Fruit fly (Drosophila melanogaster): ENCODE data around the gene mRpL2.
A peak's percentile ranks its signal among the peaks of the same experiment; 100 is the strongest.

mRpL2 gene

dm6 chr3L:11103773-11104172 is 16.9 kb upstream of the mRpL2 start, which contains the start of gene CG32071:
Gene CG32071, minus strand, starts transcription at chr3L:11103873.
- no peak for TF ChIP-seq CG3919 (GFP tag; optimal IDR thresholded peaks at IDR 0.05)
- TF ChIP-seq Hr39 (GFP tag; optimal IDR thresholded peaks at IDR 0.05): no peak
- no peak for TF ChIP-seq Eip75B (GFP tag; optimal IDR thresholded peaks at IDR 0.05)
- no peak for TF ChIP-seq CG11294 (GFP tag; IDR thresholded peaks at IDR 0.05)
- no peak for TF ChIP-seq CG32006 (GFP tag; optimal IDR thresholded peaks at IDR 0.05)

- TF ChIP-seq dac (GFP tag; optimal IDR thresholded peaks at IDR 0.05): no peak
- TF ChIP-seq CG31627 (GFP tag; optimal IDR thresholded peaks at IDR 0.05): no peak
- TF ChIP-seq CG10631 (GFP tag; optimal IDR thresholded peaks at IDR 0.05): no peak
- no peak for TF ChIP-seq cyc (GFP tag; optimal IDR thresholded peaks at IDR 0.05)
- TF ChIP-seq Hr39 (GFP tag; optimal IDR thresholded peaks at IDR 0.05): no peak
Observed at dm6 chr3L:11107432-11107831, 13.2 kb upstream of the mRpL2 start, which contains the start of gene CG32073. Gene CG32073, minus strand, starts transcription at chr3L:11107582.

dm6 chr3L:11107935-11108334 is 12.7 kb upstream of the mRpL2 start, which contains the start of gene CG12522:
Gene CG12522, plus strand, starts transcription at chr3L:11108235.
- TF ChIP-seq lz (GFP tag; optimal IDR thresholded peaks at IDR 0.05) (no peak), CG3919 (GFP tag; optimal IDR thresholded peaks at IDR 0.05) (no peak), achi (GFP tag; optimal IDR thresholded peaks at IDR 0.05) (no peak), topi (GFP tag; optimal IDR thresholded peaks at IDR 0.05) (no peak), CG4318 (GFP tag; optimal IDR thresholded peaks at IDR 0.05) (no peak), CG8632 (GFP tag; optimal IDR thresholded peaks at IDR 0.05) (no peak), CG6808 (GFP tag; optimal IDR thresholded peaks at IDR 0.05) (no peak), CG11762 (GFP tag; optimal IDR thresholded peaks at IDR 0.05; ENCODE audit: insufficient read depth) (no peak), Sox102F (GFP tag; optimal IDR thresholded peaks at IDR 0.05) (no peak), salr (GFP tag; optimal IDR thresholded peaks at IDR 0.05) (no peak), Blimp-1 (GFP tag; optimal IDR thresholded peaks at IDR 0.05) (no peak), Sox15 (GFP tag; optimal IDR thresholded peaks at IDR 0.05) (no peak), ss (GFP tag; optimal IDR thresholded peaks at IDR 0.05) (no peak), Ets96B (tag; optimal IDR thresholded peaks at IDR 0.05) (no peak), fd85E (GFP tag; optimal IDR thresholded peaks at IDR 0.05) (no peak), vri (GFP tag; optimal IDR thresholded peaks at IDR 0.05) (no peak), CG31627 (GFP tag; optimal IDR thresholded peaks at IDR 0.05) (no peak)

- no peak for TF ChIP-seq dac (GFP tag; optimal IDR thresholded peaks at IDR 0.05)
- TF ChIP-seq Ets96B (tag; optimal IDR thresholded peaks at IDR 0.05): no peak
- no peak for TF ChIP-seq acj6 (GFP tag; optimal IDR thresholded peaks at IDR 0.05)
- TF ChIP-seq Hr38 (GFP tag; optimal IDR thresholded peaks at IDR 0.05): no peak
- TF ChIP-seq esn (GFP tag; optimal IDR thresholded peaks at IDR 0.05): no peak
- no peak for TF ChIP-seq CG10631 (GFP tag; optimal IDR thresholded peaks at IDR 0.05)
- TF ChIP-seq OdsH (GFP tag; optimal IDR thresholded peaks at IDR 0.05): no peak
- TF ChIP-seq pdm3 (GFP tag; optimal IDR thresholded peaks at IDR 0.05): no peak
- TF ChIP-seq Sox14 (GFP tag; optimal IDR thresholded peaks at IDR 0.05): peak; percentile 6
Observed at dm6 chr3L:11109454-11109853, 11.2 kb upstream of the mRpL2 start, which contains the start of the genes CG34012 and emei. Gene CG34012, minus strand, starts transcription at chr3L:11109505. Gene emei, plus strand, starts transcription at chr3L:11109690.

dm6 chr3L:11112427-11112826 is 8.2 kb upstream of the mRpL2 start:
- no peak for TF ChIP-seq CG8119 (GFP tag; IDR thresholded peaks at IDR 0.05)
- no peak for TF ChIP-seq eg (GFP tag; IDR thresholded peaks at IDR 0.05)
- no peak for TF ChIP-seq CG11762 (GFP tag; optimal IDR thresholded peaks at IDR 0.05; ENCODE audit: insufficient read depth)
- TF ChIP-seq Lpt (GFP tag; optimal IDR thresholded peaks at IDR 0.05): no peak

Measured in whole organism, prepupa.